Fruit fly (Drosophila melanogaster) whole organism: ENCODE results near the gene CG9521.

Experiments
- CG8478 ChIP-seq: fragments of >200 bp; optimal IDR thresholded peaks from 2 replicates; lab custom pipeline; 2018; ENCODE audit warnings: inconsistent platforms
- Dll ChIP-seq: fragments of >200 bp; optimal IDR thresholded peaks from 2 replicates; lab custom pipeline; 2017
- EcR ChIP-seq, 2 experiments: fragments of >200 bp; optimal IDR thresholded peaks; 2 replicates each; lab custom pipeline; 2017; ENCODE audit warnings: missing biosample characterization in 2 of 2, missing genetic modification characterization in 2 of 2, missing genetic modification reagents in 2 of 2
- pan ChIP-seq: fragments of >200 bp; optimal IDR thresholded peaks from 2 replicates; lab custom pipeline; 2017
- psq ChIP-seq: fragments of >200 bp; optimal IDR thresholded peaks from 2 replicates; lab custom pipeline; 2017
- usp ChIP-seq: fragments of >200 bp; optimal IDR thresholded peaks from 2 replicates; lab custom pipeline; 2017; ENCODE audit warnings: missing biosample characterization, missing genetic modification characterization, mixed read lengths

Gene CG9521

dm6 chrX:14853153-14853672 lies at the start of gene CG9521:
Gene CG9521 (minus strand): TSS chrX:14853269.
- TF ChIP-seq EcR (GFP tag; optimal IDR thresholded peaks at IDR 0.05; lab: Kevin White, UChicago) (no peak), usp (GFP tag; lab: Kevin White, UChicago) (no peak), CG8478 (lab: Kevin White, UChicago) (no peak), Dll (lab: Kevin White, UChicago) (no peak), psq (lab: Kevin White, UChicago) (no peak), pan (lab: Kevin White, UChicago) (no peak)

dm6 chrX:14897592-14897991 lies 44.5 kb upstream of the CG9521 start:
- TF ChIP-seq EcR (GFP tag; optimal IDR thresholded peaks at IDR 0.05; lab: Kevin White, UChicago): no peak
- TF ChIP-seq psq (lab: Kevin White, UChicago): no peak
- no peak for TF ChIP-seq usp (GFP tag; lab: Kevin White, UChicago)
- TF ChIP-seq pan (lab: Kevin White, UChicago): no peak
- TF ChIP-seq Dll (lab: Kevin White, UChicago): no peak
- no peak for TF ChIP-seq CG8478 (lab: Kevin White, UChicago)

- no peak for TF ChIP-seq EcR (GFP tag; optimal IDR thresholded peaks at IDR 0.05; lab: Kevin White, UChicago)
- TF ChIP-seq pan (lab: Kevin White, UChicago): no peak
- no peak for TF ChIP-seq Dll (lab: Kevin White, UChicago)
- TF ChIP-seq usp (GFP tag; lab: Kevin White, UChicago): no peak
- no peak for TF ChIP-seq CG8478 (lab: Kevin White, UChicago)
- no peak for TF ChIP-seq psq (lab: Kevin White, UChicago)
Measured at dm6 chrX:14896791-14897190, 43.7 kb upstream of the CG9521 start, which contains the start of gene CG9514. Gene CG9514 (minus strand): TSS chrX:14896891.

- TF ChIP-seq EcR (GFP tag; optimal IDR thresholded peaks at IDR 0.05; lab: Kevin White, UChicago) (no peak), pan (lab: Kevin White, UChicago) (no peak), usp (GFP tag; lab: Kevin White, UChicago) (no peak), Dll (lab: Kevin White, UChicago) (no peak), psq (lab: Kevin White, UChicago) (no peak), CG8478 (lab: Kevin White, UChicago) (no peak)
Measured at dm6 chrX:14896310-14896709, 43.2 kb upstream of the CG9521 start.

dm6 chrX:14893872-14894271 lies 40.8 kb upstream of the CG9521 start:
- TF ChIP-seq usp (GFP tag; lab: Kevin White, UChicago) (no peak), CG8478 (lab: Kevin White, UChicago) (no peak), pan (lab: Kevin White, UChicago) (no peak), psq (lab: Kevin White, UChicago) (no peak), Dll (lab: Kevin White, UChicago) (no peak)

dm6 chrX:14892303-14892702 lies 39.2 kb upstream of the CG9521 start:
- TF ChIP-seq EcR (GFP tag; optimal IDR thresholded peaks at IDR 0.05; lab: Kevin White, UChicago) (no peak), pan (lab: Kevin White, UChicago) (no peak), Dll (lab: Kevin White, UChicago) (no peak), psq (lab: Kevin White, UChicago) (no peak), CG8478 (lab: Kevin White, UChicago) (no peak)

- TF ChIP-seq psq (lab: Kevin White, UChicago): no peak
- no peak for TF ChIP-seq EcR (GFP tag; optimal IDR thresholded peaks at IDR 0.05; lab: Kevin White, UChicago)
- TF ChIP-seq usp (GFP tag; lab: Kevin White, UChicago): no peak
- TF ChIP-seq Dll (lab: Kevin White, UChicago): no peak
- TF ChIP-seq CG8478 (lab: Kevin White, UChicago): no peak
- no peak for TF ChIP-seq pan (lab: Kevin White, UChicago)
Measured at dm6 chrX:14885554-14885953, 32.5 kb upstream of the CG9521 start.

dm6 chrX:14883993-14884392 lies 30.9 kb upstream of the CG9521 start:
- TF ChIP-seq pan (lab: Kevin White, UChicago): no peak
- no peak for TF ChIP-seq usp (GFP tag; lab: Kevin White, UChicago)
- no peak for TF ChIP-seq Dll (lab: Kevin White, UChicago)
- TF ChIP-seq EcR (GFP tag; optimal IDR thresholded peaks at IDR 0.05; lab: Kevin White, UChicago): no peak
- TF ChIP-seq psq (lab: Kevin White, UChicago): no peak
- TF ChIP-seq CG8478 (lab: Kevin White, UChicago): no peak

dm6 chrX:14882536-14883118 lies 29.6 kb upstream of the CG9521 start, which contains the start of the genes CG45064 and CG45065:
Gene CG45064 (minus strand): TSS chrX:14882586.
Gene CG45065 (minus strand): TSS chrX:14882586.
- no peak for TF ChIP-seq usp (GFP tag; lab: Kevin White, UChicago)

- TF ChIP-seq EcR (GFP tag; optimal IDR thresholded peaks at IDR 0.05; lab: Kevin White, UChicago) (no peak), usp (GFP tag; lab: Kevin White, UChicago) (no peak), psq (lab: Kevin White, UChicago) (no peak), Dll (lab: Kevin White, UChicago) (no peak), CG8478 (lab: Kevin White, UChicago) (no peak), pan (lab: Kevin White, UChicago) (no peak)
Measured at dm6 chrX:14878917-14879316, 25.8 kb upstream of the CG9521 start.

- TF ChIP-seq pan (lab: Kevin White, UChicago) (no peak), Dll (lab: Kevin White, UChicago) (no peak), EcR (GFP tag; optimal IDR thresholded peaks at IDR 0.05; lab: Kevin White, UChicago) (no peak), usp (GFP tag; lab: Kevin White, UChicago) (no peak), psq (lab: Kevin White, UChicago) (no peak), CG8478 (lab: Kevin White, UChicago) (no peak)
Measured at dm6 chrX:14871028-14871427, 18.0 kb upstream of the CG9521 start, which contains the start of gene CG9518. Gene CG9518 (minus strand): TSS chrX:14871181.
